Worm (Caenorhabditis elegans): ENCODE results near the gene F49C5.12.

Gene F49C5.12

DNA sequence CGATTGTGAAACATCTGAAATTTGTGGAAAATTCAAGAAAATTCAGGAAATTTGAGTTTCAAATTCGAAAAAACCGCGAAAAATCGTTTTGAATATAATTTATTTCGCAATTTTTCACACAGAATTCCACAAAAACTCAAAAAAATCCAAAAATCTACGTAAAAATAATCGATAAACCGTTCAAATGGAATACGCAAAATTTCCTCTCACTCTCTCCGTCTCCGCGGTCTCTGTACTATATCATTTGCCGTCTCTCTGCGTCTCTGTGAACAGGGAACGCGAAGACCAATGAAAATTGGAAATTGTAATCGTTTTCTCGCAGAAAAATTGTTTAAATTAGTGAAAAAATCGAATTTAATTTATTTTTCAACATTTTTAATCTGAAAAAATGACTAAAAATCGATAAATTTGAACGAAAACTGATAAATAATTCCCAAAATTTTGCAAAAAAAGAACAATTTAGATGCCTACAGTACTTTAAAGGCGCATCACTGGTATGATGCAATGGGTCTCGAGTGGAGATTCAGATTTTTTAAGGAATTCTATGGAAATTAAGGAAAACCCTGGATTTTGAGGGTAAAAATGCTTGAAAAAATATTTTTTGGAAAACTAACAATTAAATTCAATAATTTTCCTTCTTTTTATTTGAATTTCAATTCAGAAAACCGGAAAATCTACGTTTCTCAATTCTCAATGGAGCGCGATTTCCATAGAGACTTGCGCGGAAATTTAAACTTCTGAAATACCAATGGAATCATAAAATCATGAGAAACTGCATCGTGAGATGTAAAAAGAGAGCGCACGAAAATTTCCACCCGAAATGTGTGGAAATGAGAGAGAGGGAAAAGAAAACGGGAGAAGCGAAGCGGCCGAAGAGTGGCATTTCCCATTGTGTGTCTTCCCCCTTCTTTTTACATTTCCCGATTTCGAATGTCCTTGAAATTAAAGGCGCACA is 43.8 kb upstream of the F49C5.12 start, which contains the start of the genes ceh-100 and lips-15:
TSS of gene ceh-100 (minus strand) at position 14 of the 955 bp plus-strand sequence.
TSS of gene lips-15 (plus strand) at position 720 of the 955 bp plus-strand sequence.
- TF ChIP-seq aha-1 (tag) (peak; percentile 80), fkh-10 (GFP tag; optimal IDR thresholded peaks at IDR 0.05) (no peak), hlh-30 (tag; optimal IDR thresholded peaks at IDR 0.05; ENCODE audit: insufficient read depth) (peak; percentile 64), attf-4 (tag; optimal IDR thresholded peaks at IDR 0.05) (no peak), ztf-7 (tag; optimal IDR thresholded peaks at IDR 0.05) (no peak), nhr-102 (tag; optimal IDR thresholded peaks at IDR 0.05) (no peak), ceh-62 (tag; optimal IDR thresholded peaks at IDR 0.05) (no peak), ama-1 (optimal IDR thresholded peaks at IDR 0.05) (no peak), dpl-1 (GFP tag; optimal IDR thresholded peaks at IDR 0.05) (peak; percentile 39), set-16 (GFP tag; IDR thresholded peaks at IDR 0.05) (no peak), D1046.2 (GFP tag; IDR thresholded peaks at IDR 0.05) (no peak), mxl-3 (GFP tag; optimal IDR thresholded peaks at IDR 0.05) (no peak), ZK546.5 (tag; optimal IDR thresholded peaks at IDR 0.05) (no peak), spr-3 (GFP tag; optimal IDR thresholded peaks at IDR 0.05) (no peak), hif-1 (tag; optimal IDR thresholded peaks at IDR 0.05) (peak in 1 of 2 experiments; percentile 47), mdl-1 (tag; optimal IDR thresholded peaks at IDR 0.05) (no peak), duxl-1 (tag; optimal IDR thresholded peaks at IDR 0.05; ENCODE audit: poor library complexity) (no peak)

DNA sequence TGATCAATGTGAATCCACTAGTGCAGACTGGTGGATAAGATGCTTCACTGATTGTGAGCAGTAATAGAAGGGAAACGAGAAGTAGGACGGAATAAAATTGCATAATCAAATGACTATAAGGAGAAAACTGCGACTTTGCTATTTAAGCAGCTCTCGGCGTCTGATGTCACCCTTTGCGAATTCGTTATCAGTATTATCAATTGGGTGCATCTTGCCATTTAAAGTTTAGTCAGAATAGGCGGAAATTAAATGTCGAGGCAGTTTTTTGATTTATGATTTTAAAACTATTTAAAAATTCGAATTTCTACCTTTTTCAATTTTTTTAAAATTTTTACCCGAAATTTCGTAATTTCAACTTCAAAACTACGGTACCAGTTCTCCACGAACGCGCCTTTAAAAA is 20.8 kb upstream of the F49C5.12 start, which contains the start of gene clec-4:
TSS of gene clec-4 (minus strand) at position 162 of the 400 bp plus-strand sequence.
- TF ChIP-seq mep-1 (tag; optimal IDR thresholded peaks at IDR 0.05), result no peak
- no peak for TF ChIP-seq ctbp-1 (GFP tag; IDR thresholded peaks at IDR 0.05)
- peak; percentile 63 for TF ChIP-seq nhr-6 (tag; optimal IDR thresholded peaks at IDR 0.05)
- TF ChIP-seq unc-62 (GFP tag; optimal IDR thresholded peaks at IDR 0.05 in 1 of 2), result peak in 1 of 2 experiments; percentile 47
- TF ChIP-seq unc-62 (tag; optimal IDR thresholded peaks at IDR 0.05), result no peak
- no peak for TF ChIP-seq R02D3.7 (tag; optimal IDR thresholded peaks at IDR 0.05)
- no peak for TF ChIP-seq F49E8.2 (tag; optimal IDR thresholded peaks at IDR 0.05; ENCODE audit: borderline replicate concordance)
- peak; percentile 75 for TF ChIP-seq pqm-1 (tag; optimal IDR thresholded peaks at IDR 0.05)
- TF ChIP-seq dmd-6 (GFP tag; IDR thresholded peaks at IDR 0.05), result peak; percentile 43

DNA sequence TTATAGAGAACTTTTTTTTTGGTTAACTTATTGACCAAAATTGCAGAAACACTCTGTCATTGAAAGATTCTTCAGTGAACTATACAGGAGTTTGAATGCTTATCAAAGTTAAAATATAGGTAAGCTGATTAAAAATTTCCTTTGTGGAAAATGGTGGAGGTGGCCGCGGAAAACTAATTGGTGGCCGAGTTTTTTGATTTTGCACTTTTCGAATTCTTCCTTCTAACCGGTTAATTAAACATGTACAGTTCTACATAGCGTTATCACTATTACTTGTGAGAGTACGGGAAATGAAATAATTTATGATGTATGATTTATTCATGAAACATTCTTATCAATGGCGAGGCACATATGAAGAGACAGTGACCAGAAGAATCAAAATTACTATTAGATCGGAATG is 17.6 kb upstream of the F49C5.12 start, which contains the start of gene clec-8:
TSS of gene clec-8 (minus strand) at position 308 of the 400 bp plus-strand sequence.
- TF ChIP-seq ama-1 (optimal IDR thresholded peaks at IDR 0.05) (no peak), hlh-11 (tag; optimal IDR thresholded peaks at IDR 0.05) (peak; percentile 41), nhr-28 (tag; optimal IDR thresholded peaks at IDR 0.05) (peak; percentile 55), dmd-6 (GFP tag; IDR thresholded peaks at IDR 0.05) (peak; percentile 48; the same call in 1 of the 2 replicates), pqm-1 (tag; optimal IDR thresholded peaks at IDR 0.05) (peak; percentile 40), nhr-77 (tag; optimal IDR thresholded peaks at IDR 0.05) (peak; percentile 61)

DNA sequence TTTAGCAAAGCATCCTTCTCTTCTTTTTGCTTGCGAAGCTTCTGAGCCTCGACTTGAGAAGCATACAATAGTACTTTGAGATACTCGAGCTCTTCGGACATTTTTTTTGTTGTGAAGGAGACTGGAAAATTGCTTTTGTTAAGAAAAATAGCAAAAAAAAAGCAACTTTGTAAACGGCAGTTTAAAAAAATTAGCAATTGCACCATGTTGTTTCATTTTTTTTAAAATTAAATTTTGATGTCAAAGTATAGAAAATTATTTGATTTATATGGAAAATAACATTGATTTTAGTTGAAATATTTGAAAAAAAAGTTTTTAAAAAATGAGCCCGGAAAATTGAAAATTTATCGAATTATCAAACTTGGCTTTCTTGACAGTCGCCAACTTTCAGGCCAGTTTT is 14.6 kb upstream of the F49C5.12 start, which contains the start of gene Y38E10A.3:
TSS of gene Y38E10A.3 (minus strand) at position 101 of the 400 bp plus-strand sequence.
- TF ChIP-seq ZK337.2 (GFP tag; IDR thresholded peaks at IDR 0.05) (no peak), madf-5 (GFP tag; IDR thresholded peaks at IDR 0.05) (no peak), sdz-12 (GFP tag; optimal IDR thresholded peaks at IDR 0.05) (no peak), zag-1 (tag; optimal IDR thresholded peaks at IDR 0.05) (no peak), skn-1 (tag; optimal IDR thresholded peaks at IDR 0.05) (no peak), lin-39 (tag; optimal IDR thresholded peaks at IDR 0.05) (no peak), aha-1 (tag) (no peak), F37D6.2 (tag; optimal IDR thresholded peaks at IDR 0.05) (no peak), fkh-10 (GFP tag; optimal IDR thresholded peaks at IDR 0.05) (no peak), mxl-3 (GFP tag; optimal IDR thresholded peaks at IDR 0.05) (no peak), Y75B8A.6 (GFP tag; IDR thresholded peaks at IDR 0.05) (no peak), hlh-11 (tag; optimal IDR thresholded peaks at IDR 0.05) (no peak), daf-19 (GFP tag; conservative IDR thresholded peaks at IDR 0.05) (no peak), gei-8 (GFP tag; optimal IDR thresholded peaks at IDR 0.05) (no peak), zfp-3 (GFP tag; conservative IDR thresholded peaks at IDR 0.05) (no peak), lir-3 (tag; optimal IDR thresholded peaks at IDR 0.05) (no peak)

Measured in whole organism, L4 larva.